Fruit fly (Drosophila melanogaster): ENCODE data around the gene CanA-14F.
A peak's percentile ranks its signal among the peaks of the same experiment; 100 is the strongest.

CanA-14F gene

dm6 chrX:16552567-16552966 lies 34.4 kb downstream of the CanA-14F start (continued):
- TF ChIP-seq CG7786 (GFP tag; optimal IDR thresholded peaks at IDR 0.05) (peak; percentile 61), Dip2 (GFP tag; IDR thresholded peaks at IDR 0.05) (no peak), salm (tag; optimal IDR thresholded peaks at IDR 0.05) (peak; percentile 76), esg (GFP tag; conservative IDR thresholded peaks at IDR 0.05) (peak; percentile 73), CG16813 (GFP tag; IDR thresholded peaks at IDR 0.05; ENCODE audit: partially characterized antibody) (no peak), NC2α (GFP tag; optimal IDR thresholded peaks at IDR 0.05) (no peak), nmo (GFP tag; optimal IDR thresholded peaks at IDR 0.05) (peak; percentile 83), Atf-2 (GFP tag; optimal IDR thresholded peaks at IDR 0.05) (peak; percentile 67), crp (GFP tag; optimal IDR thresholded peaks at IDR 0.05) (peak in 1 of 2 experiments; percentile 5), CG3065 (GFP tag; optimal IDR thresholded peaks at IDR 0.05) (peak; percentile 62), CG2678 (tag; optimal IDR thresholded peaks at IDR 0.05) (peak; percentile 89), CG12299 (tag; optimal IDR thresholded peaks at IDR 0.05) (peak; percentile 53), Ptx1 (GFP tag; IDR thresholded peaks at IDR 0.05) (peak; percentile 74), en (GFP tag; optimal IDR thresholded peaks at IDR 0.05) (no peak), CG14860 (GFP tag; IDR thresholded peaks at IDR 0.05; ENCODE audit: partially characterized antibody) (no peak), sens-2 (GFP tag; IDR thresholded peaks at IDR 0.05) (peak; percentile 74), Blimp-1 (GFP tag; optimal IDR thresholded peaks at IDR 0.05) (peak; percentile 81), CG12104 (GFP tag; optimal IDR thresholded peaks at IDR 0.05) (peak; percentile 74), Dek (tag; optimal IDR thresholded peaks at IDR 0.05) (peak; percentile 80), Max (GFP tag; optimal IDR thresholded peaks at IDR 0.05) (peak; percentile 48), CG11085 (GFP tag; IDR thresholded peaks at IDR 0.05) (peak; percentile 56; the same call in 1 of the 2 replicates), nom (GFP tag; optimal IDR thresholded peaks at IDR 0.05) (no peak), CG8388 (GFP tag; optimal IDR thresholded peaks at IDR 0.05) (peak; percentile 74), pfk (GFP tag; optimal IDR thresholded peaks at IDR 0.05) (no peak), hb (GFP tag; IDR thresholded peaks at IDR 0.05; ENCODE audit: partially characterized antibody) (no peak), unpg (GFP tag; optimal IDR thresholded peaks at IDR 0.05) (peak; percentile 90), gt (GFP tag; IDR thresholded peaks at IDR 0.05) (no peak), h (optimal IDR thresholded peaks at IDR 0.05) (no peak), CG34224 (GFP tag; IDR thresholded peaks at IDR 0.05; ENCODE audit: partially characterized antibody) (no peak), CG10543 (GFP tag; optimal IDR thresholded peaks at IDR 0.05) (no peak), CG17568 (GFP tag; optimal IDR thresholded peaks at IDR 0.05) (peak; percentile 83), repo (GFP tag; optimal IDR thresholded peaks at IDR 0.05) (no peak), sna (GFP tag; IDR thresholded peaks at IDR 0.05; ENCODE audit: partially characterized antibody) (no peak), CG9932 (GFP tag; IDR thresholded peaks at IDR 0.05) (peak; percentile 60), caup (GFP tag; optimal IDR thresholded peaks at IDR 0.05; ENCODE audit: severe bottlenecking) (peak; percentile 86), tll (GFP tag; optimal IDR thresholded peaks at IDR 0.05) (no peak), Gug (GFP tag; IDR thresholded peaks at IDR 0.05) (peak; percentile 59; the same call in 3 of the 4 replicates), Mad (GFP tag; optimal IDR thresholded peaks at IDR 0.05) (peak; percentile 61), Poxn (GFP tag; IDR thresholded peaks at IDR 0.05) (no peak), CG10565 (GFP tag; optimal IDR thresholded peaks at IDR 0.05) (peak; percentile 34), CG7839 (tag; optimal IDR thresholded peaks at IDR 0.05) (peak; percentile 89), bcd (GFP tag; optimal IDR thresholded peaks at IDR 0.05) (peak; percentile 81), CG7928 (GFP tag; optimal IDR thresholded peaks at IDR 0.05) (peak; percentile 24), Jarid2 (GFP tag; optimal IDR thresholded peaks at IDR 0.05) (no peak), HLH3B (GFP tag; IDR thresholded peaks at IDR 0.05) (peak; percentile 70; the same call in 1 of the 2 replicates), CG7987 (GFP tag; optimal IDR thresholded peaks at IDR 0.05) (peak; percentile 38), CG12744 (GFP tag; optimal IDR thresholded peaks at IDR 0.05) (peak; percentile 47), pita (GFP tag; optimal IDR thresholded peaks at IDR 0.05) (no peak), CG11695 (GFP tag; IDR thresholded peaks at IDR 0.05) (peak; percentile 90), CG13424 (tag; optimal IDR thresholded peaks at IDR 0.05) (peak; percentile 83)
